Worm (Caenorhabditis elegans) whole organism, L4 larva: Measurements from ENCODE around the gene C49G7.7.
A peak's percentile ranks its signal among the peaks of the same experiment; 100 is the strongest.

ENCODE experiments used
- F26F4.8 ChIP-seq: fragments of 200-800 bp; sonication (Bioruptor generic); conservative IDR thresholded peaks from 2 replicates; pipeline ENCODE4 v1.3.6; 2022; ENCODE audit warnings: missing genetic modification characterization, missing compliant biosample characterization
- F37D6.2 ChIP-seq: sonication (generic microtip); optimal IDR thresholded peaks from 2 replicates; lab custom pipeline; 2016; ENCODE audit warnings: mild to moderate bottlenecking, missing genetic modification characterization, missing compliant biosample characterization
- F44E2.7 ChIP-seq: fragments of 200-800 bp; sonication (Bioruptor generic); IDR thresholded peaks from 2 replicates; pipeline ENCODE4 v2.1.2; 2022; ENCODE audit warnings: missing genetic modification characterization, missing compliant biosample characterization
- Y105C5A.15 ChIP-seq: fragments of 200-800 bp; sonication (Bioruptor generic); IDR thresholded peaks from 2 replicates; pipeline ENCODE4 v1.3.6; 2022; ENCODE audit warnings: missing genetic modification characterization, missing compliant biosample characterization
- Y48G9A.11 ChIP-seq: fragments of 200-800 bp; sonication (Bioruptor generic); IDR thresholded peaks from 2 replicates; pipeline ENCODE4 v1.3.6; 2022; ENCODE audit warnings: missing genetic modification reagents, missing genetic modification characterization, missing compliant biosample characterization
- Y75B8A.6 ChIP-seq: fragments of 200-800 bp; sonication (Bioruptor generic); IDR thresholded peaks from 2 replicates; pipeline ENCODE4 v1.3.6; 2022; ENCODE audit warnings: missing genetic modification reagents, missing genetic modification characterization, missing compliant biosample characterization
- ZK337.2 ChIP-seq: fragments of 200-800 bp; sonication (Bioruptor generic); IDR thresholded peaks from 2 replicates; pipeline ENCODE4 v1.3.6; 2022; ENCODE audit warnings: missing genetic modification reagents, missing genetic modification characterization, missing compliant biosample characterization
- aha-1 ChIP-seq: fragments of 150-350 bp; peaks from one replicate; lab custom pipeline; 2014; ENCODE audit warnings: missing biosample characterization, missing genetic modification characterization
- ama-1 ChIP-seq: fragments of 150-350 bp; optimal IDR thresholded peaks from 2 replicates; lab custom pipeline; 2014; ENCODE audit warnings: inconsistent platforms, mixed read lengths
- attf-4 ChIP-seq: sonication (generic microtip); optimal IDR thresholded peaks from 3 replicates; lab custom pipeline; 2017; ENCODE audit warnings: missing biosample characterization, missing genetic modification characterization
- ceh-20 ChIP-seq: fragments of 200-800 bp; sonication (Bioruptor generic); IDR thresholded peaks from 2 replicates; pipeline ENCODE4 v1.3.6; 2022; ENCODE audit warnings: missing genetic modification reagents, missing genetic modification characterization, missing compliant biosample characterization
- ces-1 ChIP-seq: fragments of 150-350 bp; sonication (generic microtip); optimal IDR thresholded peaks from 4 replicates; lab custom pipeline; 2014; ENCODE audit warnings: missing biosample characterization, missing genetic modification reagents, missing genetic modification characterization
- dmd-6 ChIP-seq: fragments of 200-800 bp; sonication (Bioruptor generic); IDR thresholded peaks from 2 replicates; pipeline ENCODE4 v1.3.6; 2022; ENCODE audit warnings: missing genetic modification reagents, missing genetic modification characterization, missing compliant biosample characterization
- dmd-8 ChIP-seq: fragments of 200-800 bp; sonication (Bioruptor generic); IDR thresholded peaks from 2 replicates; pipeline ENCODE4 v1.3.6; 2022; ENCODE audit warnings: missing genetic modification characterization, missing compliant biosample characterization
- dmd-9 ChIP-seq: fragments of 200-800 bp; sonication (Bioruptor generic); IDR thresholded peaks from 2 replicates; pipeline ENCODE4 v1.3.6; 2022; ENCODE audit warnings: missing genetic modification reagents, missing genetic modification characterization, missing compliant biosample characterization
- dpl-1 ChIP-seq: fragments of 150-350 bp; optimal IDR thresholded peaks from 2 replicates; lab custom pipeline; 2014; ENCODE audit warnings: missing biosample characterization, missing genetic modification reagents, missing genetic modification characterization
- duxl-1 ChIP-seq: sonication (generic microtip); optimal IDR thresholded peaks from 2 replicates; lab custom pipeline; 2016; ENCODE audit warnings: mild to moderate bottlenecking, missing genetic modification characterization, moderate library complexity, missing compliant biosample characterization; ENCODE audit not compliant: poor library complexity
- fkh-10 ChIP-seq: fragments of 150-350 bp; optimal IDR thresholded peaks from 2 replicates; lab custom pipeline; 2014; ENCODE audit warnings: missing biosample characterization, missing genetic modification reagents, missing genetic modification characterization
- gei-8 ChIP-seq: fragments of 200-800 bp; sonication (Bioruptor generic); optimal IDR thresholded peaks from 2 replicates; lab custom pipeline; 2018; ENCODE audit warnings: mild to moderate bottlenecking, missing genetic modification characterization, missing compliant biosample characterization
- hlh-30 ChIP-seq: sonication (generic microtip); optimal IDR thresholded peaks from 2 replicates; lab custom pipeline; 2017; ENCODE audit warnings: antibody characterized with exemption, mild to moderate bottlenecking, missing genetic modification characterization, missing compliant biosample characterization; ENCODE audit not compliant: insufficient read depth
- hmg-1.1 ChIP-seq: fragments of 200-800 bp; sonication (Bioruptor generic); IDR thresholded peaks from 2 replicates; pipeline ENCODE4 v1.3.6; 2022; ENCODE audit warnings: missing genetic modification reagents, missing genetic modification characterization, missing compliant biosample characterization
- jun-1 ChIP-seq: fragments of 150-350 bp; optimal IDR thresholded peaks from 2 replicates; lab custom pipeline; 2014; ENCODE audit warnings: missing biosample characterization, missing genetic modification reagents, missing genetic modification characterization
- lin-1 ChIP-seq: fragments of 200-800 bp; sonication (Bioruptor generic); IDR thresholded peaks from 2 replicates; pipeline ENCODE4 v1.3.6; 2022; ENCODE audit warnings: missing genetic modification reagents, missing genetic modification characterization, missing compliant biosample characterization
- lin-15B ChIP-seq: fragments of 150-350 bp; sonication (generic microtip); optimal IDR thresholded peaks from 3 replicates; lab custom pipeline; 2014; ENCODE audit warnings: missing biosample characterization, missing genetic modification characterization
- lin-38 ChIP-seq: fragments of 200-800 bp; sonication (Bioruptor generic); IDR thresholded peaks from 2 replicates; pipeline ENCODE4 v1.3.6; 2022; ENCODE audit warnings: missing genetic modification reagents, missing genetic modification characterization, missing compliant biosample characterization
- mes-2 ChIP-seq: sonication (generic microtip); optimal IDR thresholded peaks from 2 replicates; lab custom pipeline; 2016; ENCODE audit warnings: missing genotype, mild to moderate bottlenecking, missing genetic modification characterization, missing compliant biosample characterization; ENCODE audit not compliant: poor library complexity, severe bottlenecking
- nhr-111 ChIP-seq: fragments of 200-800 bp; sonication (Bioruptor generic); optimal IDR thresholded peaks from 2 replicates; lab custom pipeline; 2018; ENCODE audit warnings: mild to moderate bottlenecking, missing genetic modification characterization, missing compliant biosample characterization
- nhr-28 ChIP-seq: fragments of 150-350 bp; optimal IDR thresholded peaks from 2 replicates; lab custom pipeline; 2014; ENCODE audit warnings: missing biosample characterization, missing genetic modification characterization
- nhr-42 ChIP-seq: fragments of 200-800 bp; sonication (Bioruptor generic); IDR thresholded peaks from 2 replicates; pipeline ENCODE4 v1.3.6; 2022; ENCODE audit warnings: missing genetic modification characterization, missing compliant biosample characterization
- nhr-6 ChIP-seq: fragments of 150-350 bp; optimal IDR thresholded peaks from 2 replicates; lab custom pipeline; 2014; ENCODE audit warnings: missing biosample characterization, missing genetic modification characterization
- nhr-77 ChIP-seq: fragments of 150-350 bp; optimal IDR thresholded peaks from 2 replicates; lab custom pipeline; 2014; ENCODE audit warnings: missing biosample characterization, missing genetic modification characterization
- pqm-1 ChIP-seq: sonication (generic microtip); optimal IDR thresholded peaks from 2 replicates; lab custom pipeline; 2017; ENCODE audit warnings: missing biosample characterization, missing genetic modification characterization
- skn-1 ChIP-seq: fragments of 150-350 bp; optimal IDR thresholded peaks from 2 replicates; lab custom pipeline; 2014; ENCODE audit warnings: missing biosample characterization, missing genetic modification characterization
- snpc-4 ChIP-seq: fragments of 150-350 bp; optimal IDR thresholded peaks from 2 replicates; lab custom pipeline; 2014; ENCODE audit warnings: missing biosample characterization, missing genetic modification characterization
- tag-97 ChIP-seq: fragments of 200-800 bp; sonication (Bioruptor generic); IDR thresholded peaks from 2 replicates; pipeline ENCODE4 v1.3.6; 2022; ENCODE audit warnings: missing genetic modification characterization, missing compliant biosample characterization
- tra-1 ChIP-seq: fragments of 200-800 bp; sonication (Bioruptor generic); IDR thresholded peaks from 2 replicates; pipeline ENCODE4 v1.3.6; 2022; ENCODE audit warnings: missing genetic modification reagents, missing genetic modification characterization, missing compliant biosample characterization
- unc-62 ChIP-seq, 3 experiments: fragments of 150-350 bp in 1 of 3; sonication (generic microtip); optimal IDR thresholded peaks in 2 of 3; peaks in 1 of 3; 1 replicate in 1 of 3; 2 replicates in 2 of 3; lab custom pipeline; 2014 to 2017; ENCODE audit warnings: missing biosample characterization in 3 of 3, missing genetic modification characterization in 3 of 3, missing genetic modification reagents in 3 of 3, missing genotype in 1 of 3
- zfp-2 ChIP-seq: sonication (generic microtip); optimal IDR thresholded peaks from 2 replicates; lab custom pipeline; 2016; ENCODE audit warnings: mild to moderate bottlenecking, missing genetic modification characterization, missing compliant biosample characterization

C49G7.7 gene

DNA sequence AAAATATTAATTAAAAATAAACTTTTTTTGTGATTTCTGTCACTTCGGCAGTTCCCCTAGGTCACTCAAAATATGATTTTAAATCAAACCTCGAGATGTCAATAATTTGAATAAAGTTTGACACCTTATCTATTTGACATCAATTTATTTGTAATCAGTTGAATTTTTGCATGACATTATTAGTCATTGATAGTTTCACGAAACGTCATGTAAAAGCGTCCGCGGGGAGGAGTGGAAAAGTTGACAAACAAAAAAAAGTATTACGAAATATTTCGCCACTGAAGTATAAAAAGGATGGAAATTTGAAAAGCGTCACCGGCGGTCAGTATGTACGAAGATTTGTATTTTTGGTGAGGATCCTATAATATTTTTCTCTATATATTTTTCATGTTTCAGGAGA is 9.5 kb upstream of the C49G7.7 start, which contains the start of gene K09D9.1 (continued):
- TF ChIP-seq nhr-6 (peak; percentile 17), dmd-8 (no peak)

DNA sequence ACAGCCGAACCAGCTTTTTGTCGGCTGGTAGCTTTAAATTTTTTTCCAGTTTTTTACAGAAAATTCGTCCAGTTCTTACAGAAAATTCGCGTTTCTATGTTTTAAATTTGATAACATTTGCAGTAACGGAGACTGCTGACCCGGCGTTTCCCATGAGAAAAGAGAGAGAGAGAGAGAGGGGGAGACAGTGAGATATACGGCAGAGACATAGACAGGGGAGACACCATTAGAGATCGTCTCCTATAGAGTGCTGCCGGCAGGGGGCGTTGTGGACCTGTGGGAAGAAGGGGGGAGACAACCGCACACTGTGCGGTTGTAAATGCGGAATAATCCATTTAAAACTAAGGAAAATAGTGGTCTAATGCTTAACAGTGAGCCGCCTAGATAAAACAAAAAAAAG is 4.6 kb upstream of the C49G7.7 start:
- no peak for TF ChIP-seq pqm-1 (tag; lab: Kevin White, UChicago)
- TF ChIP-seq nhr-28 (tag; lab: Kevin White, UChicago), result peak; percentile 1
- peak; percentile 31 for TF ChIP-seq aha-1
- peak; percentile 54 for TF ChIP-seq duxl-1 (tag; lab: Kevin White, UChicago)
- no peak for TF ChIP-seq fkh-10 (GFP tag; lab: Kevin White, UChicago)
- TF ChIP-seq hlh-30 (tag; lab: Kevin White, UChicago), result peak; percentile 31
- TF ChIP-seq skn-1, result no peak
- peak; percentile 31 for TF ChIP-seq mes-2
- TF ChIP-seq ama-1 (lab: Kevin White, UChicago), result no peak
- no peak for TF ChIP-seq gei-8
- TF ChIP-seq, all 104 proteins: peak for 5

DNA sequence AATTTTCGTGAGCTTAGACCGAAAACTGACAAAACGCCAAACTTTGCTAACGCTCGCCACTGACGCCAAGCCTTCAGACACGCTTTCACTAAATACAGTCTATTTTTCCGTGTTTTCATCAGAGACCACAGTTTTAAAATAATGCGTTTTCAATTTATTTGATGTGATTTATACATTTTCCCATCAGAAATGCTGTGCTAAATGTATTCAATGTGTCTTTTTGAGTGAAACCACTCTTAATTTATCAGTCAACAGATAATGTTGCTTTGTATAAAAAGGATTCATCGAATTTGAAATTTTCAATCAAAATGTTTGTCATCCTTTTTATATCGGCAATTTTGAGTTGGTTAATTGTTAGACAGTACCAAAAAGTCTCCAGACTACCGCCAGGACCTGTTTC is 3.0 kb upstream of the C49G7.7 start, which contains the start of gene cyp-35A4:
Gene cyp-35A4, plus strand, starts transcription at position 301 of the 400 bp plus-strand sequence.
- no peak for TF ChIP-seq nhr-77
- TF ChIP-seq nhr-111 (GFP tag; lab: Kevin White, UChicago), result no peak
- no peak for TF ChIP-seq ces-1 (GFP tag; lab: Kevin White, UChicago)
- TF ChIP-seq unc-62 (GFP tag; optimal IDR thresholded peaks at IDR 0.05 in 1 of 2; lab: Kevin White, UChicago), result no peak
- TF ChIP-seq unc-62 (tag; optimal IDR thresholded peaks at IDR 0.05; lab: Kevin White, UChicago), result no peak
- TF ChIP-seq mes-2, result no peak
- no peak for TF ChIP-seq lin-15B (tag; lab: Kevin White, UChicago)
- TF ChIP-seq F37D6.2, result no peak
- TF ChIP-seq hlh-30 (tag; lab: Kevin White, UChicago), result no peak
- no peak for TF ChIP-seq F44E2.7 (GFP tag; lab: Robert Waterston, UW)
- TF ChIP-seq zfp-2 (tag; lab: Kevin White, UChicago), result no peak

ce11 chrV:4035811-4036210 is 1.5 kb downstream of the C49G7.7 start, which contains the start of gene C49G7.13:
Gene C49G7.13 (plus strand): TSS chrV:4036111.
- TF ChIP-seq ama-1 (lab: Kevin White, UChicago) (no peak), ZK337.2 (GFP tag; lab: Robert Waterston, UW) (no peak), lin-38 (GFP tag; lab: Robert Waterston, UW) (no peak), dmd-6 (GFP tag; lab: Robert Waterston, UW) (no peak), dpl-1 (GFP tag; lab: Kevin White, UChicago) (no peak)

DNA sequence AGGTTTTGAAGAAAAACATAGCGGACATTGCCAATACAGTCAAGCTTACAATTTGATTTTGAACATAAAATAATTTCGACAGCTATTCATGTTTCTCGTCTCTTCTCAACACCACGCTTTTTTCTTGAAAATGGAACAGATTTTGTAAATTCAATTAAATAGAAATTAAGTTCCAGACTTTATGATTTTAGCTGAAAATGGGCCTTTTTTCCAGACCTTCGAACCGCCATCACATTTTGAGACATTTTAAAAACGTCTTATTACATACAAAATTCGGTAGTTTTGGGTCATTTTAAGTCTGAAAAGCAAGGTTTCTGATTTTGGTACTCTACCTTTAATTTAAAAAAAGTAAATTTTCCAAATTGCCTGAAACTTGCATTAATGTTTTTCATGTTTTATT is 3.8 kb downstream of the C49G7.7 start, which contains the start of gene C49G7.12:
Gene C49G7.12, plus strand, starts transcription at position 301 of the 400 bp plus-strand sequence.
- TF ChIP-seq dmd-9 (GFP tag; lab: Robert Waterston, UW) (no peak), attf-4 (tag; lab: Kevin White, UChicago) (no peak), jun-1 (tag; lab: Kevin White, UChicago) (no peak), Y75B8A.6 (no peak), snpc-4 (tag; lab: Kevin White, UChicago) (no peak), Y48G9A.11 (GFP tag; lab: Robert Waterston, UW) (no peak), Y105C5A.15 (GFP tag; lab: Robert Waterston, UW) (no peak), lin-1 (GFP tag; lab: Robert Waterston, UW) (no peak), tra-1 (GFP tag; lab: Robert Waterston, UW) (no peak), hmg-1.1 (no peak), nhr-42 (GFP tag; lab: Robert Waterston, UW) (no peak), ceh-20 (GFP tag; lab: Robert Waterston, UW) (no peak), F26F4.8 (GFP tag; lab: Robert Waterston, UW) (no peak), aha-1 (no peak), tag-97 (GFP tag; lab: Robert Waterston, UW) (no peak)
